Worm (Caenorhabditis elegans) whole organism, midembryonic: ENCODE data around the gene btb-14.

Experiments
- T22C8.4 ChIP-seq: fragments of 200-800 bp; sonication (Bioruptor generic); IDR thresholded peaks from 2 replicates; pipeline ENCODE4 v1.3.6; 2022; ENCODE audit warnings: missing genetic modification characterization, missing compliant biosample characterization
- cog-1 ChIP-seq: sonication (generic microtip); optimal IDR thresholded peaks from 2 replicates; lab custom pipeline; 2016; ENCODE audit warnings: missing genetic modification characterization, missing compliant biosample characterization
- klf-2 ChIP-seq: fragments of 200-800 bp; sonication (Bioruptor generic); conservative IDR thresholded peaks from 2 replicates; pipeline ENCODE4 v1.3.6; 2022; ENCODE audit warnings: missing genetic modification reagents, missing genetic modification characterization, missing compliant biosample characterization
- ztf-23 ChIP-seq: fragments of 200-800 bp; sonication (Bioruptor generic); IDR thresholded peaks from 2 replicates; pipeline ENCODE4 v1.3.6; 2022; ENCODE audit warnings: missing genetic modification reagents, missing genetic modification characterization, missing compliant biosample characterization
- ztf-29 ChIP-seq: fragments of 200-800 bp; sonication (Bioruptor generic); IDR thresholded peaks from 2 replicates; pipeline ENCODE4 v1.3.6; 2022; ENCODE audit warnings: missing genetic modification reagents, missing genetic modification characterization, missing compliant biosample characterization

- TF ChIP-seq ztf-29 (GFP tag; lab: Robert Waterston, UW) (no peak), ztf-23 (no peak), T22C8.4 (GFP tag; lab: Robert Waterston, UW) (no peak), cog-1 (tag; lab: Kevin White, UChicago) (no peak), klf-2 (no peak)
Measured at ce11 chrII:12373921-12374320, 9.3 kb upstream of the btb-14 start.
